Fruit fly (Drosophila melanogaster): Measurements from ENCODE around the gene CG43233.
A peak's percentile ranks its signal among the peaks of the same experiment; 100 is the strongest.

Gene CG43233

dm6 chr2L:20473285-20473684, at the start of gene CG43233:
Gene CG43233, minus strand, starts transcription at chr2L:20473385.
- TF ChIP-seq lola (GFP tag; optimal IDR thresholded peaks at IDR 0.05) (no peak), tai (GFP tag; optimal IDR thresholded peaks at IDR 0.05) (no peak), dmrt93B (GFP tag; optimal IDR thresholded peaks at IDR 0.05) (no peak), foxo (GFP tag; optimal IDR thresholded peaks at IDR 0.05) (no peak), Rel (GFP tag; optimal IDR thresholded peaks at IDR 0.05) (no peak), Rel (tag; optimal IDR thresholded peaks at IDR 0.05) (no peak), dsf (GFP tag; optimal IDR thresholded peaks at IDR 0.05; ENCODE audit: borderline replicate concordance) (no peak)

- peak in 1 of 2 experiments; percentile 45 for TF ChIP-seq foxo (GFP tag; optimal IDR thresholded peaks at IDR 0.05)
- TF ChIP-seq fru (GFP tag; optimal IDR thresholded peaks at IDR 0.05) = peak; percentile 0
- TF ChIP-seq ey (GFP tag; optimal IDR thresholded peaks at IDR 0.05) = no peak
- peak; percentile 40 for TF ChIP-seq OdsH (GFP tag; optimal IDR thresholded peaks at IDR 0.05)
- peak; percentile 88 for TF ChIP-seq Sp1 (GFP tag; optimal IDR thresholded peaks at IDR 0.05)
- peak; percentile 50 for TF ChIP-seq dmrt93B (GFP tag; optimal IDR thresholded peaks at IDR 0.05)
- peak; percentile 10 for TF ChIP-seq rgr (GFP tag; optimal IDR thresholded peaks at IDR 0.05)
- TF ChIP-seq HLH106 (tag; optimal IDR thresholded peaks at IDR 0.05) = peak; percentile 73
- TF ChIP-seq Rel (GFP tag; optimal IDR thresholded peaks at IDR 0.05) = no peak
- peak; percentile 5 for TF ChIP-seq Rel (tag; optimal IDR thresholded peaks at IDR 0.05)
- no peak for TF ChIP-seq GATAd (GFP tag; optimal IDR thresholded peaks at IDR 0.05)
- peak; percentile 48 for TF ChIP-seq psq (GFP tag; optimal IDR thresholded peaks at IDR 0.05)
- TF ChIP-seq brk (GFP tag; optimal IDR thresholded peaks at IDR 0.05) = no peak
Measured at dm6 chr2L:20494423-20495052, 21.4 kb upstream of the CG43233 start, which contains the start of gene CG34007. Gene CG34007, plus strand, starts transcription at chr2L:20495030.

DNA sequence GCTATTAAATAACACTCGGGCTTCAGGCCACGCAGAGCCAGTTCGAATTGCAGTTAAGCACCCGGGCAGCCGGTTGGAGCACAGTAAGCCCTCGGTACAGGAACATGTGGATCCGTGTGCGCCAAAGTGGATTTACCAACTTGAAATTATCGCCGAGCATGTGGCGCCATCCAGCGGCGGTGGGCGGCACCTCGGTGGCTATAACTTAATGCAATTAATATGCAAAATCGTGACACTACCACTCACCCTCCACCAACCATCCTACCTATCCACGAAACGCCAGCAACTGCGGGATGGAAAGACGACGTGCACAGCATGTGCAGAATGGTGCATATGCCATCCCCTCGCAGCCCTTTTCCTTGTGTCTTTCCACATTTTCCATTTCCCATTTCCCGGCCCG, 14.9 kb upstream of the CG43233 start:
- no peak for TF ChIP-seq lola (GFP tag; optimal IDR thresholded peaks at IDR 0.05)
- TF ChIP-seq Vsx2 (GFP tag; optimal IDR thresholded peaks at IDR 0.05; ENCODE audit: partially characterized antibody) = no peak
- TF ChIP-seq GATAd (GFP tag; optimal IDR thresholded peaks at IDR 0.05) = no peak
- no peak for TF ChIP-seq dmrt93B (GFP tag; optimal IDR thresholded peaks at IDR 0.05)
- TF ChIP-seq Dfd (GFP tag; optimal IDR thresholded peaks at IDR 0.05) = no peak
- no peak for TF ChIP-seq sage (GFP tag; optimal IDR thresholded peaks at IDR 0.05)
- no peak for TF ChIP-seq usp (GFP tag; optimal IDR thresholded peaks at IDR 0.05)
- TF ChIP-seq h (GFP tag; optimal IDR thresholded peaks at IDR 0.05) = no peak
- TF ChIP-seq rgr (GFP tag; optimal IDR thresholded peaks at IDR 0.05) = no peak
- no peak for TF ChIP-seq jim (GFP tag; optimal IDR thresholded peaks at IDR 0.05)
- no peak for TF ChIP-seq Rel (GFP tag; optimal IDR thresholded peaks at IDR 0.05)
- TF ChIP-seq Rel (tag; optimal IDR thresholded peaks at IDR 0.05) = no peak
- TF ChIP-seq fru (GFP tag; optimal IDR thresholded peaks at IDR 0.05) = no peak
- no peak for TF ChIP-seq N (GFP tag; optimal IDR thresholded peaks at IDR 0.05)
- TF ChIP-seq HLH106 (tag; optimal IDR thresholded peaks at IDR 0.05) = no peak
- no peak for TF ChIP-seq Sp1 (GFP tag; optimal IDR thresholded peaks at IDR 0.05)
- no peak for TF ChIP-seq woc (GFP tag; optimal IDR thresholded peaks at IDR 0.05)
- no peak for TF ChIP-seq sv (GFP tag; optimal IDR thresholded peaks at IDR 0.05)
- TF ChIP-seq Abd-B (GFP tag; optimal IDR thresholded peaks at IDR 0.05) = no peak
- TF ChIP-seq CrebA (GFP tag; optimal IDR thresholded peaks at IDR 0.05; ENCODE audit: borderline replicate concordance) = no peak
- TF ChIP-seq Dif (GFP tag; optimal IDR thresholded peaks at IDR 0.05; ENCODE audit: partially characterized antibody) = no peak

DNA sequence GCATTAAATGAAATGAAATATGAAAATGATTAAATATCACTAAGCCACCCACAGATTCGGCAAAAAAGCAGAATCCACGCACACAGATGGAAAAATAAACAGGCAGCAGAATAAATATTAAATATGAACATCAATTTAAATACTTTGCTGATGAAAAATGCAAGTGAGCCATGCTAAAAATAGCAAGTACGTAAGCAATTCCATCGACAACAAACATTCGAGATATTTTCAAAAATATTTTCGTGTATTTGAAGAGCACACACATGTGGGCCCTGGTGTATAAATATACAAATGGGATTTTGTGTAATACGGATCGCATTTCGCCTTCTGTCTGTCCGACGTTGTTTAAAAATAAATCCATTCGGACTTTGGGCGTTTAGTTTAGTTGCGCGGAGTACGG, 14.5 kb upstream of the CG43233 start:
- TF ChIP-seq ey (GFP tag; optimal IDR thresholded peaks at IDR 0.05) (no peak), Dfd (GFP tag; optimal IDR thresholded peaks at IDR 0.05) (no peak), foxo (GFP tag; optimal IDR thresholded peaks at IDR 0.05) (no peak), Rel (GFP tag; optimal IDR thresholded peaks at IDR 0.05) (no peak), Rel (tag; optimal IDR thresholded peaks at IDR 0.05) (no peak), GATAd (GFP tag; optimal IDR thresholded peaks at IDR 0.05) (no peak)

DNA sequence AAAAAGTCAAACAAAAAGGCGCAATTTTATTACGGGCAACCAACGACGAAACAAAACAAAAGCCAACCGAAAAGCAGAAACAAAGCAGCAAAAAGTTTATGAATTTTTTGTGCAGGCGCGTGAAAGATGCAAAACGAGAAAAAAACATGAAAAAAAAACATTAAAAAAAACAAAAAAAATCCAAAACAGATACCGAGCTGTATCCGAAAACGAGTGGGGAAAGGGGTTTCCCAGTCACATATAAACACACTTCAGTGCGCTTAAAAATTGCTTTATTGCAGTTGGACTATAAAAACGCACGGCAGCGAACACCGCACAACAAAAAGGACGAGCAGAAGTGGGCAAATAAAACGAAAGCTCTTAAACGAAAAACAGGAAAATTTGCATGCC, 13.6 kb upstream of the CG43233 start:
- no peak for TF ChIP-seq HLH106 (tag; optimal IDR thresholded peaks at IDR 0.05)
- peak; percentile 31 for TF ChIP-seq Sp1 (GFP tag; optimal IDR thresholded peaks at IDR 0.05)

All from whole organism, wandering third instar larva.